Fruit fly (Drosophila melanogaster): ENCODE measurements around the gene Ca-alpha1T.

The Ca-alpha1T gene

dm6 chrX:6205099-6205498 lies 12.8 kb upstream of the Ca-alpha1T start (continued):
- TF ChIP-seq Fer1 (GFP tag; optimal IDR thresholded peaks at IDR 0.05) (peak; percentile 9), lbe (GFP tag; optimal IDR thresholded peaks at IDR 0.05) (no peak), CG30403 (GFP tag; optimal IDR thresholded peaks at IDR 0.05) (peak; percentile 8), gem (tag; optimal IDR thresholded peaks at IDR 0.05) (peak; percentile 42), slbo (GFP tag; IDR thresholded peaks at IDR 0.05) (peak; percentile 53), org-1 (GFP tag; optimal IDR thresholded peaks at IDR 0.05) (no peak)

- no peak for TF ChIP-seq CG42726 (GFP tag; IDR thresholded peaks at IDR 0.05; ENCODE audit: partially characterized antibody)
- TF ChIP-seq CG4424 (GFP tag; optimal IDR thresholded peaks at IDR 0.05) = no peak
- peak; percentile 96 for TF ChIP-seq CG15514 (GFP tag; optimal IDR thresholded peaks at IDR 0.05)
- TF ChIP-seq CG10543 (GFP tag; optimal IDR thresholded peaks at IDR 0.05) = no peak
- no peak for TF ChIP-seq CG12104 (GFP tag; optimal IDR thresholded peaks at IDR 0.05)
- TF ChIP-seq hth (optimal IDR thresholded peaks at IDR 0.05) = no peak
- no peak for TF ChIP-seq Taf1 (GFP tag; IDR thresholded peaks at IDR 0.05)
- TF ChIP-seq CG9215 (GFP tag; IDR thresholded peaks at IDR 0.05) = no peak
- TF ChIP-seq tap (tag; optimal IDR thresholded peaks at IDR 0.05) = no peak
- peak; percentile 26 for TF ChIP-seq exex (tag; optimal IDR thresholded peaks at IDR 0.05)
- peak; percentile 46 for TF ChIP-seq Ets65A (GFP tag)
- TF ChIP-seq Myb (GFP tag; optimal IDR thresholded peaks at IDR 0.05) = no peak
- no peak for TF ChIP-seq Dll (GFP tag; IDR thresholded peaks at IDR 0.05; ENCODE audit: partially characterized antibody)
These were observed 10.3 kb upstream of the Ca-alpha1T start, which contains the start of gene vanin-like for dm6 chrX:6202509-6202979. Gene vanin-like (minus strand): TSS chrX:6202559.

dm6 chrX:6201459-6201858 lies 9.2 kb upstream of the Ca-alpha1T start:
- TF ChIP-seq tup (GFP tag; optimal IDR thresholded peaks at IDR 0.05) = no peak
- TF ChIP-seq exex (tag; optimal IDR thresholded peaks at IDR 0.05) = peak; percentile 98
- TF ChIP-seq CG4282 (GFP tag; optimal IDR thresholded peaks at IDR 0.05) = no peak
- TF ChIP-seq stc (GFP tag; IDR thresholded peaks at IDR 0.05) = no peak
- TF ChIP-seq E2f2 (GFP tag; IDR thresholded peaks at IDR 0.05) = no peak
- TF ChIP-seq rib (GFP tag; IDR thresholded peaks at IDR 0.05) = no peak
- no peak for TF ChIP-seq CG7963 (GFP tag; IDR thresholded peaks at IDR 0.05; ENCODE audit: partially characterized antibody)
- TF ChIP-seq CkIIα-i1 (GFP tag; IDR thresholded peaks at IDR 0.05) = no peak
- TF ChIP-seq Chrac-16 (GFP tag; optimal IDR thresholded peaks at IDR 0.05) = no peak
- no peak for TF ChIP-seq CG17385 (GFP tag; optimal IDR thresholded peaks at IDR 0.05)
- no peak for TF ChIP-seq Awh (GFP tag; IDR thresholded peaks at IDR 0.05)
- TF ChIP-seq Xbp1 (GFP tag; optimal IDR thresholded peaks at IDR 0.05) = no peak
- TF ChIP-seq CG30020 (tag; optimal IDR thresholded peaks at IDR 0.05) = no peak
- peak; percentile 14 for TF ChIP-seq gro (GFP tag; optimal IDR thresholded peaks at IDR 0.05)

- TF ChIP-seq bigmax (GFP tag; optimal IDR thresholded peaks at IDR 0.05) = no peak
- no peak for TF ChIP-seq ranshi (GFP tag; IDR thresholded peaks at IDR 0.05)
- TF ChIP-seq cas (GFP tag; IDR thresholded peaks at IDR 0.05) = no peak
- TF ChIP-seq CG32532 (GFP tag; IDR thresholded peaks at IDR 0.05) = no peak
- no peak for TF ChIP-seq Bgb (GFP tag; IDR thresholded peaks at IDR 0.05; ENCODE audit: partially characterized antibody)
- TF ChIP-seq Dad (GFP tag; optimal IDR thresholded peaks at IDR 0.05) = no peak
- TF ChIP-seq zen2 (GFP tag; IDR thresholded peaks at IDR 0.05; ENCODE audit: partially characterized antibody) = no peak
- TF ChIP-seq CG10147 (GFP tag; optimal IDR thresholded peaks at IDR 0.05) = no peak
- no peak for TF ChIP-seq Ada2b (GFP tag; IDR thresholded peaks at IDR 0.05)
- no peak for TF ChIP-seq wek (GFP tag; optimal IDR thresholded peaks at IDR 0.05)
- no peak for TF ChIP-seq eyg (GFP tag; optimal IDR thresholded peaks at IDR 0.05)
- no peak for TF ChIP-seq CG18011 (GFP tag; optimal IDR thresholded peaks at IDR 0.05)
- no peak for TF ChIP-seq Oli (tag; optimal IDR thresholded peaks at IDR 0.05)
- no peak for TF ChIP-seq HHEX (GFP tag; optimal IDR thresholded peaks at IDR 0.05)
- no peak for TF ChIP-seq BEAF-32 (GFP tag; optimal IDR thresholded peaks at IDR 0.05)
These were observed 7.5 kb upstream of the Ca-alpha1T start, which contains the start of gene CG43090 for dm6 chrX:6199791-6200190. Gene CG43090 (minus strand): TSS chrX:6199891.

Measured in whole organism, embryonic.